Worm (Caenorhabditis elegans) whole organism, late embryonic: ENCODE data around the gene msp-56.

ENCODE experiments used
- K09A11.1 ChIP-seq: sonication (generic microtip); optimal IDR thresholded peaks from 2 replicates; lab custom pipeline; 2017; ENCODE audit warnings: antibody characterized with exemption, mild to moderate bottlenecking, missing genetic modification characterization, missing compliant biosample characterization; ENCODE audit not compliant: insufficient read depth
- ceh-24 ChIP-seq: sonication (generic microtip); optimal IDR thresholded peaks from 2 replicates; lab custom pipeline; 2016; ENCODE audit warnings: mild to moderate bottlenecking, missing genetic modification characterization, missing compliant biosample characterization
- ceh-9 ChIP-seq: sonication (generic microtip); optimal IDR thresholded peaks from 2 replicates; lab custom pipeline; 2016; ENCODE audit warnings: mild to moderate bottlenecking, missing genetic modification characterization, inconsistent platforms, missing compliant biosample characterization
- elt-4 ChIP-seq: sonication (generic microtip); optimal IDR thresholded peaks from 2 replicates; lab custom pipeline; 2016; ENCODE audit warnings: missing genetic modification characterization, missing compliant biosample characterization
- hlh-15 ChIP-seq: sonication (generic microtip); optimal IDR thresholded peaks from 2 replicates; lab custom pipeline; 2016; ENCODE audit warnings: missing genetic modification characterization, missing compliant biosample characterization
- madf-2 ChIP-seq: sonication (generic microtip); optimal IDR thresholded peaks from 2 replicates; lab custom pipeline; 2017; ENCODE audit warnings: missing genetic modification characterization, missing compliant biosample characterization
- nfya-1 ChIP-seq: sonication (generic microtip); optimal IDR thresholded peaks from 2 replicates; lab custom pipeline; 2017; ENCODE audit warnings: missing genetic modification characterization, mild to moderate bottlenecking, missing compliant biosample characterization, antibody characterized with exemption, moderate library complexity
- nhr-11 ChIP-seq: fragments of 150-350 bp; optimal IDR thresholded peaks from 2 replicates; lab custom pipeline; 2014; ENCODE audit warnings: missing biosample characterization, missing genetic modification characterization
- sdc-2 ChIP-seq: sonication (generic microtip); optimal IDR thresholded peaks from 2 replicates; lab custom pipeline; 2016; ENCODE audit warnings: missing genotype, missing genetic modification characterization, missing compliant biosample characterization
- tbx-2 ChIP-seq: sonication (generic microtip); optimal IDR thresholded peaks from 2 replicates; lab custom pipeline; 2016; ENCODE audit warnings: missing genetic modification characterization, missing compliant biosample characterization
- unc-3 ChIP-seq, 2 experiments: fragments of 200-800 bp in 1 of 2; sonication (Bioruptor generic) in 1 of 2; sonication (generic microtip) in 1 of 2; conservative IDR thresholded peaks in 1 of 2; optimal IDR thresholded peaks in 1 of 2; 2 replicates each; pipeline versions ENCODE4 v1.3.6 to Lab custom; 2016 to 2022; ENCODE audit warnings: missing compliant biosample characterization in 2 of 2, missing genetic modification characterization in 2 of 2, missing genetic modification reagents in 1 of 2

ce11 chrIV:9833337-9833736 lies 8.0 kb upstream of the msp-56 start:
- TF ChIP-seq tbx-2 (tag; lab: Kevin White, UChicago) (no peak), elt-4 (tag; lab: Kevin White, UChicago) (no peak), nfya-1 (tag; lab: Kevin White, UChicago) (no peak), ceh-9 (tag; lab: Kevin White, UChicago) (no peak), madf-2 (no peak), hlh-15 (tag; lab: Kevin White, UChicago) (no peak), sdc-2 (tag; lab: Kevin White, UChicago) (no peak), K09A11.1 (tag; lab: Kevin White, UChicago) (no peak), ceh-24 (tag; lab: Kevin White, UChicago) (no peak), nhr-11 (tag; lab: Kevin White, UChicago) (no peak), unc-3 (GFP tag; conservative IDR thresholded peaks at IDR 0.05; lab: Robert Waterston, UW) (no peak), unc-3 (tag; optimal IDR thresholded peaks at IDR 0.05; lab: Kevin White, UChicago) (no peak)
